Worm (Caenorhabditis elegans) whole organism, mixed stage, embryonic: Measurements from ENCODE around the gene lev-9.

Source experiments
- M03D4.4 ChIP-seq: sonication (generic microtip); optimal IDR thresholded peaks from 2 replicates; lab custom pipeline; 2017; ENCODE audit warnings: mild to moderate bottlenecking, missing genetic modification characterization, missing compliant biosample characterization
- bed-3 ChIP-seq: fragments of 200-800 bp; sonication (Bioruptor generic); optimal IDR thresholded peaks from 3 replicates; lab custom pipeline; 2018; ENCODE audit warnings: mild to moderate bottlenecking, missing genetic modification characterization, moderate library complexity, missing compliant biosample characterization
- blmp-1 ChIP-seq: fragments of 150-350 bp; optimal IDR thresholded peaks from 2 replicates; lab custom pipeline; 2014; ENCODE audit warnings: missing biosample characterization, missing genetic modification characterization
- ceh-39 ChIP-seq: fragments of 150-350 bp; optimal IDR thresholded peaks from 2 replicates; lab custom pipeline; 2014; ENCODE audit warnings: missing biosample characterization, missing genetic modification characterization
- ceh-43 ChIP-seq: fragments of 200-800 bp; sonication (Bioruptor generic); optimal IDR thresholded peaks from 2 replicates; lab custom pipeline; 2018; ENCODE audit warnings: mild to moderate bottlenecking, missing genetic modification characterization, moderate library complexity, missing compliant biosample characterization
- ces-1 ChIP-seq: fragments of 150-350 bp; optimal IDR thresholded peaks from 2 replicates; lab custom pipeline; 2014; ENCODE audit warnings: missing biosample characterization, missing genetic modification reagents, missing genetic modification characterization
- cnd-1 ChIP-seq: fragments of 200-800 bp; sonication (Bioruptor generic); optimal IDR thresholded peaks from 2 replicates; lab custom pipeline; 2018; ENCODE audit warnings: mild to moderate bottlenecking, missing genetic modification characterization, missing compliant biosample characterization
- drap-1 ChIP-seq: fragments of 200-800 bp; sonication (Bioruptor generic); optimal IDR thresholded peaks from 3 replicates; lab custom pipeline; 2018; ENCODE audit warnings: mild to moderate bottlenecking, missing genetic modification characterization, missing compliant biosample characterization
- elt-1 ChIP-seq: sonication (generic microtip); optimal IDR thresholded peaks from 2 replicates; lab custom pipeline; 2017; ENCODE audit warnings: missing genetic modification characterization, mild to moderate bottlenecking, missing compliant biosample characterization, antibody characterized with exemption, moderate library complexity, borderline replicate concordance; ENCODE audit not compliant: insufficient read depth
- elt-3 ChIP-seq: fragments of 150-350 bp; optimal IDR thresholded peaks from 2 replicates; lab custom pipeline; 2014; ENCODE audit warnings: missing biosample characterization, missing genetic modification characterization
- flh-1 ChIP-seq: fragments of 200-800 bp; sonication (Bioruptor generic); optimal IDR thresholded peaks from 2 replicates; lab custom pipeline; 2018; ENCODE audit warnings: mild to moderate bottlenecking, missing genetic modification characterization, moderate library complexity, missing compliant biosample characterization
- ham-2 ChIP-seq: fragments of 200-800 bp; sonication (Bioruptor generic); optimal IDR thresholded peaks from 2 replicates; lab custom pipeline; 2018; ENCODE audit warnings: mild to moderate bottlenecking, missing genetic modification characterization, missing compliant biosample characterization
- hlh-1 ChIP-seq: fragments of 150-350 bp; optimal IDR thresholded peaks from 2 replicates; lab custom pipeline; 2014; ENCODE audit warnings: missing biosample characterization, missing genetic modification reagents, missing genetic modification characterization
- lin-13 ChIP-seq: fragments of 150-350 bp; optimal IDR thresholded peaks from 2 replicates; lab custom pipeline; 2014; ENCODE audit warnings: missing biosample characterization, missing genetic modification characterization
- lin-32 ChIP-seq: fragments of 200-800 bp; sonication (Bioruptor generic); optimal IDR thresholded peaks from 2 replicates; lab custom pipeline; 2018; ENCODE audit warnings: mild to moderate bottlenecking, missing genetic modification characterization, missing compliant biosample characterization
- lsy-2 ChIP-seq: fragments of 150-350 bp; optimal IDR thresholded peaks from 2 replicates; lab custom pipeline; 2014; ENCODE audit warnings: missing biosample characterization, missing genetic modification characterization
- mab-5 ChIP-seq: fragments of 150-350 bp; optimal IDR thresholded peaks from 2 replicates; lab custom pipeline; 2014; ENCODE audit warnings: missing biosample characterization, missing genetic modification characterization
- mep-1 ChIP-seq: fragments of 150-350 bp; optimal IDR thresholded peaks from 2 replicates; lab custom pipeline; 2017; ENCODE audit warnings: missing biosample characterization, missing genetic modification reagents, missing genetic modification characterization, inconsistent platforms
- mls-2 ChIP-seq: sonication (generic microtip); optimal IDR thresholded peaks from 2 replicates; lab custom pipeline; 2016; ENCODE audit warnings: mild to moderate bottlenecking, missing genetic modification characterization, moderate library complexity, missing compliant biosample characterization
- nhr-12 ChIP-seq: fragments of 150-350 bp; optimal IDR thresholded peaks from 2 replicates; lab custom pipeline; 2014; ENCODE audit warnings: missing biosample characterization, missing genetic modification characterization
- nhr-2 ChIP-seq: fragments of 150-350 bp; optimal IDR thresholded peaks from 2 replicates; lab custom pipeline; 2014; ENCODE audit warnings: missing biosample characterization, missing genetic modification characterization
- nhr-237 ChIP-seq: fragments of 150-350 bp; optimal IDR thresholded peaks from 2 replicates; lab custom pipeline; 2014; ENCODE audit warnings: missing biosample characterization, missing genetic modification characterization
- nhr-28 ChIP-seq: fragments of 150-350 bp; optimal IDR thresholded peaks from 2 replicates; lab custom pipeline; 2014; ENCODE audit warnings: missing biosample characterization, missing genetic modification characterization
- nhr-76 ChIP-seq: sonication (generic microtip); optimal IDR thresholded peaks from 2 replicates; lab custom pipeline; 2017; ENCODE audit warnings: missing biosample characterization, missing genetic modification characterization
- pha-4 ChIP-seq: fragments of 150-350 bp; optimal IDR thresholded peaks from 2 replicates; lab custom pipeline; 2018; ENCODE audit warnings: missing biosample characterization, missing genetic modification reagents, missing genetic modification characterization
- sem-2 ChIP-seq: fragments of 200-800 bp; sonication (Bioruptor generic); optimal IDR thresholded peaks from 2 replicates; lab custom pipeline; 2018; ENCODE audit warnings: mild to moderate bottlenecking, missing genetic modification characterization, missing compliant biosample characterization
- snpc-4 ChIP-seq: fragments of 150-350 bp; optimal IDR thresholded peaks from 2 replicates; lab custom pipeline; 2014; ENCODE audit warnings: missing biosample characterization, missing genetic modification characterization
- sptf-1 ChIP-seq: sonication (generic microtip); optimal IDR thresholded peaks from 2 replicates; lab custom pipeline; 2017; ENCODE audit warnings: mild to moderate bottlenecking, missing genetic modification characterization, moderate library complexity, missing compliant biosample characterization
- tbx-8 ChIP-seq: fragments of 200-800 bp; sonication (Bioruptor generic); optimal IDR thresholded peaks from 2 replicates; lab custom pipeline; 2018; ENCODE audit warnings: mild to moderate bottlenecking, missing genetic modification characterization, moderate library complexity, missing compliant biosample characterization
- unc-120 ChIP-seq: sonication (generic microtip); optimal IDR thresholded peaks from 2 replicates; lab custom pipeline; 2017; ENCODE audit warnings: missing genetic modification characterization, missing compliant biosample characterization; ENCODE audit not compliant: poor library complexity, severe bottlenecking
- unc-62 ChIP-seq: fragments of 150-350 bp; optimal IDR thresholded peaks from 2 replicates; lab custom pipeline; 2014; ENCODE audit warnings: missing biosample characterization, missing genetic modification reagents, missing genetic modification characterization
- zip-8 ChIP-seq: fragments of 150-350 bp; optimal IDR thresholded peaks from 2 replicates; lab custom pipeline; 2014; ENCODE audit warnings: missing biosample characterization, missing genetic modification characterization
- ztf-11 ChIP-seq: fragments of 150-350 bp; optimal IDR thresholded peaks from 2 replicates; lab custom pipeline; 2014; ENCODE audit warnings: missing biosample characterization, missing genetic modification characterization

Gene lev-9

ce11 chrX:6247013-6247412 is 44.5 kb downstream of the lev-9 start:
- no peak for TF ChIP-seq elt-3 (tag; lab: Kevin White, UChicago)
- TF ChIP-seq unc-120 (tag; lab: Kevin White, UChicago) = no peak
- TF ChIP-seq mab-5 (tag; lab: Kevin White, UChicago) = no peak
- no peak for TF ChIP-seq snpc-4 (tag; lab: Kevin White, UChicago)
- TF ChIP-seq pha-4 (tag; lab: Kevin White, UChicago) = no peak
- no peak for TF ChIP-seq unc-62 (GFP tag; lab: Kevin White, UChicago)
- no peak for TF ChIP-seq ztf-11 (tag; lab: Kevin White, UChicago)
- no peak for TF ChIP-seq nhr-12 (tag; lab: Kevin White, UChicago)
- no peak for TF ChIP-seq nhr-2 (tag; lab: Kevin White, UChicago)
- no peak for TF ChIP-seq lin-32
- no peak for TF ChIP-seq zip-8 (tag; lab: Kevin White, UChicago)
- TF ChIP-seq nhr-76 (tag; lab: Kevin White, UChicago) = no peak
- no peak for TF ChIP-seq flh-1 (GFP tag; lab: Kevin White, UChicago)
- no peak for TF ChIP-seq ces-1 (GFP tag; lab: Kevin White, UChicago)
- no peak for TF ChIP-seq sptf-1 (tag; lab: Kevin White, UChicago)
- no peak for TF ChIP-seq ham-2 (GFP tag; lab: Kevin White, UChicago)
- TF ChIP-seq lsy-2 (tag; lab: Kevin White, UChicago) = no peak
- TF ChIP-seq ceh-43 (GFP tag; lab: Kevin White, UChicago) = no peak
- no peak for TF ChIP-seq lin-13 (tag; lab: Kevin White, UChicago)
- no peak for TF ChIP-seq drap-1 (GFP tag; lab: Kevin White, UChicago)

DNA sequence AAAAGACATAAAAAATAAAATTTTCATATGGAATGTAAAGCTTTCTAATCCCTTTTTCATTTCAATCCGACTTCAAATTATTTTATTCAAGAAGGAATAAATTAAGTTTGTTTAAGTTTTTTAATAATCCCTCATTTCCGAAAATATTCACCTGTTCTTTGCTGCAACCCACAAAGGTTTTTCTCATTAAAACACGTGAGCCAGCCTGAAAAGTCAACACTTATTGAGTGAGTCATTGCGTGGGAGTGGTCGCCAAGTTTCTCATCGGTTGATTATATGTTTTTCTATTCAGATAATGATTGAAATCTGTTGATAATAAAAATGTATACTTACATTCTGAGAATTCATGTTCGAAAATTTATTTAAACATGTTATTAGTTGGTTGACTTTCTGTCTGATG is 46.0 kb downstream of the lev-9 start:
- TF ChIP-seq pha-4 (tag; lab: Kevin White, UChicago) = no peak
- TF ChIP-seq mep-1 = no peak
- no peak for TF ChIP-seq nhr-28 (tag; lab: Kevin White, UChicago)
- TF ChIP-seq ztf-11 (tag; lab: Kevin White, UChicago) = no peak
- no peak for TF ChIP-seq cnd-1 (tag; lab: Kevin White, UChicago)
- no peak for TF ChIP-seq lin-32

DNA sequence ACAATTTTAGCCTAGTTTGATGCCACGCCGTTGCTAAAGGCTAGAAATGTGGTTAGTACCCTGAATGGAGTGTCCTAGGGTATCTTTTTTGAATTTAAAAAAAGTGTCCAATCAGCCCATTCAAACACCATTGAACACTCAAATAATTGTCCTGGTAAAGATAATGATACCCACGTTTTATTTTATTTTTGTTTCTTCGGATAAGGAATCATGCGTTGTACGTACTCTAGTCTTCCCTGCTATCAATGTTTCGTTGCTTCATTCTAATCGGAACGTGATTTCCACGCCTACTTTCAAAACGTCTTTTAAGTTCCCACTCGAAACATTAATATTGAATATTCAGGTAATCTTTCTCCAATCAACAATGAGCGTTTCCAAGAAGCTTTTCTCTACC is 50.9 kb downstream of the lev-9 start, which contains the start of gene got-2.2:
Gene got-2.2 (plus strand): TSS at position 344 of the 394 bp plus-strand sequence.
- TF ChIP-seq nhr-76 (tag; lab: Kevin White, UChicago) (no peak), mls-2 (no peak), tbx-8 (GFP tag; lab: Kevin White, UChicago) (no peak), mep-1 (no peak), snpc-4 (tag; lab: Kevin White, UChicago) (no peak), sem-2 (GFP tag; lab: Kevin White, UChicago) (no peak), M03D4.4 (no peak), lsy-2 (tag; lab: Kevin White, UChicago) (no peak), nhr-12 (tag; lab: Kevin White, UChicago) (no peak), nhr-28 (tag; lab: Kevin White, UChicago) (no peak), drap-1 (GFP tag; lab: Kevin White, UChicago) (no peak), ceh-39 (no peak)

- TF ChIP-seq nhr-12 (tag; lab: Kevin White, UChicago) (no peak), pha-4 (tag; lab: Kevin White, UChicago) (no peak), nhr-237 (no peak), lin-13 (tag; lab: Kevin White, UChicago) (no peak), nhr-2 (tag; lab: Kevin White, UChicago) (peak; percentile 20), ces-1 (GFP tag; lab: Kevin White, UChicago) (no peak), M03D4.4 (no peak), bed-3 (GFP tag; lab: Kevin White, UChicago) (no peak), mab-5 (tag; lab: Kevin White, UChicago) (no peak), ceh-43 (GFP tag; lab: Kevin White, UChicago) (no peak), unc-120 (tag; lab: Kevin White, UChicago) (no peak), lin-32 (no peak), hlh-1 (tag; lab: Kevin White, UChicago) (peak; percentile 69), blmp-1 (tag; lab: Kevin White, UChicago) (no peak), sptf-1 (tag; lab: Kevin White, UChicago) (no peak), elt-1 (tag; lab: Kevin White, UChicago) (no peak)
These were observed 51.4 kb downstream of the lev-9 start for ce11 chrX:6239927-6240639.
